Worm (Caenorhabditis elegans) whole organism, L1 larva: ENCODE data around the gene sdc-2.

Source experiments
- F16B12.6 ChIP-seq: fragments of 150-350 bp; optimal IDR thresholded peaks from 2 replicates; lab custom pipeline; 2014; ENCODE audit warnings: missing biosample characterization, missing genetic modification characterization
- aha-1 ChIP-seq: fragments of 150-350 bp; optimal IDR thresholded peaks from 2 replicates; lab custom pipeline; 2014; ENCODE audit warnings: missing biosample characterization, missing genetic modification characterization
- ceh-82 ChIP-seq, 3 experiments: fragments of 150-350 bp in 1 of 3; sonication (generic microtip) in 2 of 3; optimal IDR thresholded peaks; 2 replicates each; lab custom pipeline; 2014 to 2017; ENCODE audit warnings: missing biosample characterization in 3 of 3, missing genetic modification characterization in 3 of 3
- ceh-90 ChIP-seq: sonication (generic microtip); optimal IDR thresholded peaks from 2 replicates; lab custom pipeline; 2016; ENCODE audit warnings: missing genetic modification characterization, missing compliant biosample characterization
- efl-1 ChIP-seq, 4 experiments: fragments of 150-350 bp; optimal IDR thresholded peaks in 3 of 4; peaks in 1 of 4; 1 replicate in 1 of 4; 2 replicates in 3 of 4; lab custom pipeline; 2014; ENCODE audit warnings: missing biosample characterization in 2 of 4, missing genetic modification characterization in 2 of 4, missing genetic modification reagents in 2 of 4
- efl-3 ChIP-seq: fragments of 200-800 bp; sonication (Bioruptor generic); optimal IDR thresholded peaks from 2 replicates; lab custom pipeline; 2018; ENCODE audit warnings: mild to moderate bottlenecking, missing genetic modification characterization, missing compliant biosample characterization
- egl-13 ChIP-seq: sonication (generic microtip); optimal IDR thresholded peaks from 2 replicates; lab custom pipeline; 2016; ENCODE audit warnings: missing genotype, missing genetic modification reagents, missing genetic modification characterization, missing compliant biosample characterization
- egl-27 ChIP-seq, 2 experiments: fragments of 150-350 bp in 1 of 2; sonication (generic microtip); optimal IDR thresholded peaks; 3 replicates each; lab custom pipeline; 2017 to 2018; ENCODE audit warnings: missing biosample characterization in 2 of 2, missing genetic modification characterization in 2 of 2, missing genetic modification reagents in 2 of 2
- elt-2 ChIP-seq: sonication (generic microtip); optimal IDR thresholded peaks from 2 replicates; lab custom pipeline; 2016; ENCODE audit warnings: missing genetic modification characterization, mild to moderate bottlenecking, inconsistent platforms, missing compliant biosample characterization, missing genetic modification reagents
- ets-5 ChIP-seq: fragments of 200-800 bp; sonication (Bioruptor generic); IDR thresholded peaks from 2 replicates; pipeline ENCODE4 v1.3.6; 2022; ENCODE audit warnings: missing genetic modification characterization, missing compliant biosample characterization
- lin-14 ChIP-seq: fragments of 200-800 bp; sonication (Bioruptor generic); optimal IDR thresholded peaks from 2 replicates; lab custom pipeline; 2018; ENCODE audit warnings: mild to moderate bottlenecking, missing genetic modification characterization, moderate library complexity, missing compliant biosample characterization
- mab-9 ChIP-seq: fragments of 200-800 bp; sonication (Bioruptor generic); IDR thresholded peaks from 2 replicates; pipeline ENCODE4 v1.3.6; 2022; ENCODE audit warnings: missing genetic modification reagents, missing genetic modification characterization, missing compliant biosample characterization
- mep-1 ChIP-seq: fragments of 150-350 bp; optimal IDR thresholded peaks from 2 replicates; lab custom pipeline; 2014; ENCODE audit warnings: missing biosample characterization, missing genetic modification characterization
- nhr-19 ChIP-seq: fragments of 200-800 bp; sonication (Bioruptor generic); conservative IDR thresholded peaks from 2 replicates; pipeline ENCODE4 v1.3.6; 2022; ENCODE audit warnings: missing genetic modification characterization, missing compliant biosample characterization
- nhr-47 ChIP-seq: sonication (generic microtip); optimal IDR thresholded peaks from 2 replicates; lab custom pipeline; 2016; ENCODE audit warnings: mild to moderate bottlenecking, missing genetic modification characterization, moderate library complexity, missing compliant biosample characterization
- nhr-76 ChIP-seq: sonication (generic microtip); optimal IDR thresholded peaks from 2 replicates; lab custom pipeline; 2017; ENCODE audit warnings: missing biosample characterization, missing genetic modification characterization
- pqm-1 ChIP-seq: sonication (generic microtip); optimal IDR thresholded peaks from 3 replicates; lab custom pipeline; 2017; ENCODE audit warnings: missing biosample characterization, missing genetic modification characterization
- rnt-1 ChIP-seq: sonication (generic microtip); optimal IDR thresholded peaks from 2 replicates; lab custom pipeline; 2016; ENCODE audit warnings: mild to moderate bottlenecking, missing genetic modification characterization, moderate library complexity, missing compliant biosample characterization
- snu-23 ChIP-seq: sonication (generic microtip); optimal IDR thresholded peaks from 2 replicates; lab custom pipeline; 2016; ENCODE audit warnings: missing genetic modification characterization, missing compliant biosample characterization
- sox-4 ChIP-seq: sonication (generic microtip); optimal IDR thresholded peaks from 2 replicates; lab custom pipeline; 2016; ENCODE audit warnings: missing genetic modification characterization, missing compliant biosample characterization
- unc-130 ChIP-seq: fragments of 150-350 bp; optimal IDR thresholded peaks from 2 replicates; lab custom pipeline; 2017; ENCODE audit warnings: missing biosample characterization, missing genetic modification characterization, inconsistent platforms

Gene sdc-2

DNA sequence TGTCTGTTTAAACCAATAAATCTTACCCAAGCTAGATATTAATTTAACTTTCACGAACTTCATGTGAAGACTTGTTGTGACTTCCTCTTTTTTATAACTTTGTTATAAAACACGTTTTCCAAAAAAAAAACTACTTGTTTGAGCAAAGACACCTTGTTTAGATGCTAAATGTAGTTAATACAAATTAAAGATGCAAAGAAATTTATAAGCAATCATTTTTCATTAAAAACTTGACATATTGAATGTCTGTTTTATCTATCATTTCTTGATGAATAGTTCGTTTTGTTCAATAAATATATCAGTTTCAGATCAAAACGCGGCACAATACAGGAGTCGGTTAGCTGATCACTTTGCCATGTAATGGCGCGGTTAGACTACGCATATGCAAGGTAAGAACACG is 49.7 kb downstream of the sdc-2 start, which contains the start of gene frm-3:
TSS of gene frm-3 (plus strand) at position 301 of the 400 bp plus-strand sequence.
- TF ChIP-seq elt-2 (tag; lab: Kevin White, UChicago) (no peak), aha-1 (tag; lab: Kevin White, UChicago) (no peak), nhr-47 (tag; lab: Kevin White, UChicago) (no peak), nhr-19 (GFP tag; lab: Robert Waterston, UW) (no peak), efl-3 (GFP tag; lab: Kevin White, UChicago) (no peak), pqm-1 (no peak), mab-9 (no peak), snu-23 (GFP tag; lab: Kevin White, UChicago) (no peak), ceh-90 (tag; lab: Kevin White, UChicago) (no peak), egl-27 (tag; optimal IDR thresholded peaks at IDR 0.05; lab: Kevin White, UChicago) (no peak), rnt-1 (tag; lab: Kevin White, UChicago) (no peak), ets-5 (GFP tag; lab: Robert Waterston, UW) (no peak), F16B12.6 (tag; lab: Kevin White, UChicago) (no peak), egl-13 (no peak), unc-130 (tag; lab: Kevin White, UChicago) (no peak)

DNA sequence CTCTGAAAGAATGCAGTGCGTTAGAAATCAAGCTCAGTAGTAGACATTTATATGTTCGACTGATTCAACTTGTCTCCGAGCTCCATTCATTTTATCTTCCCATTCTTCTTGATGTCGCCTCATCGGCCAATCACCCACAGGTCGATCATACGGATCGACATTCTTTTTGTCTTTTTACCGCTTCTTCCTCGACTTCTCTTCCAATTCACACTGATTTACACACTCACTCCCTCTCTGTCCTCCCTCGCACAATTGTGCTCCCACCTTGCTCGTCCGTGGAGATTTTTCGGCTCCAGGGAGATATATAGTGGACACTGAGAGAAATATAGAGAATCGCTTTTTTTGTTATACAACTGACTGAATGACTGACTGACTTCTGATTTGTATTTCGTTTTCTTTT is 51.7 kb downstream of the sdc-2 start:
- TF ChIP-seq rnt-1 (tag; lab: Kevin White, UChicago) (peak; percentile 44), lin-14 (GFP tag; lab: Kevin White, UChicago) (peak; percentile 67), nhr-76 (no peak)

DNA sequence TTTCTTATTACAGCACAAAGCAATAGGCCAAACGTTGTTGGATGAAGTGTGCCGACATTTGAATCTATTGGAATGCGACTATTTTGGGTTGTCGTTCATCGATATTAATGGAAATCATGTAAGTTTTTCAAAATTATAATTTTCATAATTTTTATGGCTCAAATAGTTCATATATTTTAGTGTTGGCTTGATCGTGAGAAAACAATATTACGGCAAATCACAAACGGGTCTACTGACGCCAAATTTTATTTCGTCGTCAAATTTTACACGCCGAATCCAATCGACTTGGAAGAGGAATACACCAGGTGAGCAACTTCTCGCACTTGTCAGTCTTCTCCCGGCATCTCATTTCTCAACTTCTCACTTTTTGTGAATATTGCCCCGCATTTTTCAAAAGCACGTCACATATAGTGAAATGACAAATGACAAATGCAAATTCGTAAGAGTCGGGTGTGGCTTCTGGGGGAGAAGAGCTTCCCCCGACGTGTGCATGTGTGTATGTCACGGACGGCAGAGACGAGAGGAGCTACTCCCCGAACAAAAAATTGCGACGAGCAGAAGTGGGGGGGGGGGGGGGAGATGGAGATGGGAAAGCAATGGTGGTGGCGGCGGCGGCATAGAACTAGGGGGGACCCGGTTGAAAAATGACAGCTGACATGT is 54.1 kb downstream of the sdc-2 start:
- TF ChIP-seq egl-27 (tag; optimal IDR thresholded peaks at IDR 0.05; lab: Kevin White, UChicago) (no peak), mab-9 (0 out of 2 replicates have a peak, but pooled peaks have one; percentile 19), ceh-82 (tag; optimal IDR thresholded peaks at IDR 0.05; lab: Kevin White, UChicago) (peak in 1 of 3 experiments; percentile 17), mep-1 (no peak), lin-14 (GFP tag; lab: Kevin White, UChicago) (peak; percentile 78), sox-4 (tag; lab: Kevin White, UChicago) (no peak), efl-1 (optimal IDR thresholded peaks at IDR 0.05; lab: Kevin White, UChicago) (no peak), efl-1 (GFP tag; optimal IDR thresholded peaks at IDR 0.05 in 1 of 2; lab: Kevin White, UChicago) (peak in 1 of 2 experiments; percentile 49)
